Fruit fly (Drosophila melanogaster): ENCODE measurements around the gene Hsc20.

- TF ChIP-seq CG8478 (optimal IDR thresholded peaks at IDR 0.05): no peak
- no peak for TF ChIP-seq CTCF (optimal IDR thresholded peaks at IDR 0.05)
Measured at dm6 chr3L:16263043-16263442, 30.1 kb downstream of the Hsc20 start, which contains the start of gene CG13070.

Measured in S2 (cell line).